Worm (Caenorhabditis elegans): ENCODE results near the gene Y43F8C.3.

DNA sequence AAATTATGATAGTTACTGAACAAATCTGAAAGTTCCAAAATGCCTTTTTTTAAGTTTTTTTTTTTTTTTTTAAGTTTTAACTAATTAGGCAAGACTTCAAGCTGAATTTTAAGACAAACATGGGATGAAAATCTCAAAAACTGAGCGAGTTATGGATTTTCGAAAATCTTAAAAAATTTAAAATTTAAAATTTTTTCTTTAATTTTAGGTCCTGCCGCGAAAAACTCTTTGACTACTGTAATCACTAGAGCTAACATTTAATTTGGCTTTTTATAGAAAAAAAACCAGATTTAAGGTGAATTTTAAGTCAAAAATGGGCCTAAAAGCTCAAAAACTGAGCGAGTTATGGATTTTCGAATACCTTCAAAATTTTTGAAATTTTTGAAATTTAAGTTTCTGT, 13.2 kb downstream of the Y43F8C.3 start, which contains the start of gene grsp-1:
- TF ChIP-seq lin-13 (tag; optimal IDR thresholded peaks at IDR 0.05) (no peak), lsy-2 (tag; optimal IDR thresholded peaks at IDR 0.05) (no peak), elt-1 (tag; optimal IDR thresholded peaks at IDR 0.05; ENCODE audit: borderline replicate concordance, insufficient read depth) (no peak)

Data from whole organism, mixed stage, embryonic.